Worm (Caenorhabditis elegans): ENCODE data around the gene idpb-5.

- TF ChIP-seq elt-1 (tag; optimal IDR thresholded peaks at IDR 0.05) (no peak), nhr-25 (tag; optimal IDR thresholded peaks at IDR 0.05) (no peak), egl-27 (tag; optimal IDR thresholded peaks at IDR 0.05) (no peak), mab-5 (tag; optimal IDR thresholded peaks at IDR 0.05) (no peak), sem-4 (tag; optimal IDR thresholded peaks at IDR 0.05) (no peak)
Measured at ce11 chrV:11811921-11812320, 27.4 kb upstream of the idpb-5 start, which contains the start of gene D2023.3.
